Worm (Caenorhabditis elegans) whole organism, L3 larva: ENCODE data around the gene tax-6.

Experiments
- aly-2 ChIP-seq: fragments of 150-350 bp; optimal IDR thresholded peaks from 2 replicates; lab custom pipeline; 2014; ENCODE audit warnings: missing biosample characterization, missing genetic modification characterization
- ama-1 ChIP-seq: fragments of 150-350 bp; optimal IDR thresholded peaks from 2 replicates; lab custom pipeline; 2018
- ceh-28 ChIP-seq: fragments of 150-350 bp; optimal IDR thresholded peaks from 2 replicates; lab custom pipeline; 2014; ENCODE audit warnings: missing biosample characterization, missing genetic modification reagents, missing genetic modification characterization
- egl-27 ChIP-seq: sonication (generic microtip); optimal IDR thresholded peaks from 4 replicates; lab custom pipeline; 2017; ENCODE audit warnings: missing biosample characterization, missing genetic modification reagents, missing genetic modification characterization
- elt-2 ChIP-seq: sonication (generic microtip); optimal IDR thresholded peaks from 2 replicates; lab custom pipeline; 2016; ENCODE audit warnings: missing genetic modification reagents, mild to moderate bottlenecking, missing genetic modification characterization, missing compliant biosample characterization
- fos-1 ChIP-seq: fragments of 150-350 bp; optimal IDR thresholded peaks from 2 replicates; lab custom pipeline; 2014; ENCODE audit warnings: missing biosample characterization, missing genetic modification characterization
- nhr-12 ChIP-seq: fragments of 150-350 bp; optimal IDR thresholded peaks from 2 replicates; lab custom pipeline; 2014; ENCODE audit warnings: missing biosample characterization, missing genetic modification characterization
- nhr-43 ChIP-seq: sonication (generic microtip); optimal IDR thresholded peaks from 2 replicates; lab custom pipeline; 2016; ENCODE audit warnings: mild to moderate bottlenecking, missing genetic modification characterization, missing compliant biosample characterization; ENCODE audit not compliant: poor library complexity, severe bottlenecking
- nhr-76 ChIP-seq: fragments of 150-350 bp; sonication (generic microtip); optimal IDR thresholded peaks from 5 replicates; lab custom pipeline; 2014; ENCODE audit warnings: missing biosample characterization, missing genetic modification characterization
- tbx-2 ChIP-seq: sonication (generic microtip); optimal IDR thresholded peaks from 2 replicates; lab custom pipeline; 2016; ENCODE audit warnings: mild to moderate bottlenecking, missing genetic modification characterization, missing compliant biosample characterization
- unc-62 ChIP-seq: fragments of 150-350 bp; sonication (generic microtip); optimal IDR thresholded peaks from 4 replicates; lab custom pipeline; 2014; ENCODE audit warnings: missing biosample characterization, missing genetic modification reagents, missing genetic modification characterization
- ztf-11 ChIP-seq: fragments of 150-350 bp; optimal IDR thresholded peaks from 2 replicates; lab custom pipeline; 2014; ENCODE audit warnings: missing biosample characterization, missing genetic modification characterization
- ztf-4 ChIP-seq: fragments of 150-350 bp; optimal IDR thresholded peaks from 2 replicates; lab custom pipeline; 2014; ENCODE audit warnings: missing biosample characterization, missing genetic modification characterization

- no peak for TF ChIP-seq egl-27
- TF ChIP-seq elt-2 = no peak
- TF ChIP-seq ztf-4 = no peak
- no peak for TF ChIP-seq aly-2 (tag; lab: Kevin White, UChicago)
- TF ChIP-seq fos-1 (tag; lab: Kevin White, UChicago) = no peak
- TF ChIP-seq ztf-11 (tag; lab: Kevin White, UChicago) = no peak
- no peak for TF ChIP-seq ama-1
- TF ChIP-seq nhr-76 (tag; lab: Kevin White, UChicago) = no peak
- TF ChIP-seq nhr-43 (tag; lab: Kevin White, UChicago) = no peak
- TF ChIP-seq unc-62 (GFP tag; lab: Kevin White, UChicago) = no peak
- no peak for TF ChIP-seq ceh-28 (tag; lab: Kevin White, UChicago)
- no peak for TF ChIP-seq nhr-12 (tag; lab: Kevin White, UChicago)
- TF ChIP-seq tbx-2 (tag; lab: Kevin White, UChicago) = no peak
Measured at ce11 chrIV:10546589-10547136, 45.3 kb upstream of the tax-6 start, which contains the start of gene zim-1.
